Fruit fly (Drosophila melanogaster) whole organism, embryonic: ENCODE results near the gene shv.

Source experiments
- Asciz ChIP-seq: fragments of 200-800 bp; sonication (Bioruptor generic); optimal IDR thresholded peaks from 2 replicates; lab custom pipeline; 2017; ENCODE audit warnings: missing biosample characterization, mild to moderate bottlenecking, missing genetic modification characterization, missing genetic modification reagents
- Bteb2 ChIP-seq: fragments of 200-800 bp; sonication (Bioruptor generic); optimal IDR thresholded peaks from 2 replicates; lab custom pipeline; 2016; ENCODE audit warnings: missing biosample characterization, missing genetic modification characterization
- CG11247 ChIP-seq: fragments of 200-800 bp; sonication (Bioruptor generic); IDR thresholded peaks from 2 replicates; pipeline ENCODE4 v1.3.6; 2022; ENCODE audit warnings: missing biosample characterization, missing genetic modification characterization
- CG11398 ChIP-seq: fragments of 200-800 bp; sonication (Bioruptor generic); optimal IDR thresholded peaks from 2 replicates; lab custom pipeline; 2016; ENCODE audit warnings: missing biosample characterization, missing genetic modification characterization
- CG11695 ChIP-seq: fragments of 200-800 bp; sonication (Bioruptor generic); IDR thresholded peaks from 3 replicates; pipeline ENCODE4 v1.3.6; 2022; ENCODE audit warnings: missing biosample characterization, missing genetic modification characterization
- CG11696 ChIP-seq: fragments of 200-800 bp; sonication (Bioruptor generic); IDR thresholded peaks from 2 replicates; pipeline ENCODE4 v1.3.6; 2022; ENCODE audit warnings: missing biosample characterization, missing genetic modification characterization
- CG12236 ChIP-seq: fragments of 200-800 bp; sonication (Bioruptor generic); optimal IDR thresholded peaks from 2 replicates; lab custom pipeline; 2016; ENCODE audit warnings: missing biosample characterization, missing genetic modification characterization
- CG12299 ChIP-seq: fragments of 200-800 bp; sonication (Bioruptor generic); optimal IDR thresholded peaks from 2 replicates; lab custom pipeline; 2018; ENCODE audit warnings: missing biosample characterization, mild to moderate bottlenecking, missing genetic modification characterization
- CG13775 ChIP-seq: fragments of 200-800 bp; sonication (Bioruptor generic); optimal IDR thresholded peaks from 3 replicates; lab custom pipeline; 2017; ENCODE audit warnings: missing biosample characterization, mild to moderate bottlenecking, missing genetic modification characterization
- CG16779 ChIP-seq: fragments of 200-800 bp; sonication (Bioruptor generic); IDR thresholded peaks from 2 replicates; pipeline ENCODE4 v1.3.6; 2022; ENCODE audit warnings: missing biosample characterization, missing genetic modification characterization
- CG30020 ChIP-seq: fragments of 200-800 bp; optimal IDR thresholded peaks from 2 replicates; lab custom pipeline; 2019; ENCODE audit warnings: missing biosample characterization, mild to moderate bottlenecking, missing genetic modification characterization, moderate library complexity
- CG31365 ChIP-seq: fragments of 200-800 bp; sonication (Bioruptor generic); optimal IDR thresholded peaks from 2 replicates; lab custom pipeline; 2018; ENCODE audit warnings: missing biosample characterization, mild to moderate bottlenecking, missing genetic modification characterization
- CG3407 ChIP-seq: fragments of 200-800 bp; sonication (Bioruptor generic); optimal IDR thresholded peaks from 2 replicates; lab custom pipeline; 2018; ENCODE audit warnings: missing biosample characterization, mild to moderate bottlenecking, missing genetic modification characterization
- CG3838 ChIP-seq: fragments of 200-800 bp; sonication (Bioruptor generic); optimal IDR thresholded peaks from 3 replicates; lab custom pipeline; 2016; ENCODE audit warnings: missing biosample characterization, missing genetic modification characterization
- CG3995 ChIP-seq: fragments of 200-800 bp; sonication (Bioruptor generic); optimal IDR thresholded peaks from 3 replicates; lab custom pipeline; 2016; ENCODE audit warnings: missing biosample characterization, missing genetic modification characterization
- CG4617 ChIP-seq: fragments of 200-800 bp; sonication (Bioruptor generic); optimal IDR thresholded peaks from 3 replicates; lab custom pipeline; 2016; ENCODE audit warnings: missing biosample characterization, missing genetic modification characterization, borderline replicate concordance
- CG4820 ChIP-seq: fragments of 200-800 bp; sonication (Bioruptor generic); optimal IDR thresholded peaks from 3 replicates; lab custom pipeline; 2016; ENCODE audit warnings: missing biosample characterization, missing genetic modification characterization
- CG5953 ChIP-seq: fragments of 200-800 bp; sonication (Bioruptor generic); IDR thresholded peaks from 2 replicates; pipeline ENCODE4 v1.3.6; 2022; ENCODE audit warnings: missing biosample characterization, missing genetic modification characterization
- CG6175 ChIP-seq: fragments of 200-800 bp; sonication (Bioruptor generic); IDR thresholded peaks from 3 replicates; pipeline ENCODE4 v1.3.6; 2022; ENCODE audit warnings: missing biosample characterization, missing genetic modification characterization
- CG7786 ChIP-seq: fragments of 200-800 bp; sonication (Bioruptor generic); optimal IDR thresholded peaks from 2 replicates; lab custom pipeline; 2016; ENCODE audit warnings: missing biosample characterization, missing genetic modification characterization
- CG8388 ChIP-seq: fragments of 200-800 bp; sonication (Bioruptor generic); optimal IDR thresholded peaks from 2 replicates; lab custom pipeline; 2019; ENCODE audit warnings: missing biosample characterization, mild to moderate bottlenecking, missing genetic modification characterization, moderate library complexity
- CG9609 ChIP-seq: fragments of 200-800 bp; sonication (Bioruptor generic); optimal IDR thresholded peaks from 3 replicates; lab custom pipeline; 2016; ENCODE audit warnings: missing biosample characterization, missing genetic modification characterization
- CG9932 ChIP-seq: fragments of 200-800 bp; sonication (Bioruptor generic); IDR thresholded peaks from 2 replicates; pipeline ENCODE4 v1.3.6; 2022; ENCODE audit warnings: missing biosample characterization, missing genetic modification characterization
- Dip3 ChIP-seq: fragments of 200-800 bp; sonication (Bioruptor generic); optimal IDR thresholded peaks from 3 replicates; lab custom pipeline; 2016; ENCODE audit warnings: missing biosample characterization, missing genetic modification characterization
- Dll ChIP-seq: fragments of 200-800 bp; sonication (Bioruptor generic); IDR thresholded peaks from 4 replicates; pipeline ENCODE4 v1.3.6; 2022; ENCODE audit warnings: missing biosample characterization, missing genetic modification characterization; ENCODE audit not compliant: partially characterized antibody
- E2f1 ChIP-seq: fragments of 200-800 bp; sonication (Bioruptor generic); IDR thresholded peaks from 2 replicates; pipeline ENCODE4 v1.3.6; 2022; ENCODE audit warnings: missing biosample characterization, missing genetic modification characterization
- Elba2 ChIP-seq: fragments of 200-800 bp; sonication (Bioruptor generic); optimal IDR thresholded peaks from 3 replicates; lab custom pipeline; 2016; ENCODE audit warnings: missing biosample characterization, missing genetic modification characterization
- Fer2 ChIP-seq: fragments of 200-800 bp; sonication (Bioruptor generic); optimal IDR thresholded peaks from 2 replicates; lab custom pipeline; 2018; ENCODE audit warnings: missing biosample characterization, mild to moderate bottlenecking, missing genetic modification characterization, moderate library complexity
- H15 ChIP-seq: fragments of 200-800 bp; sonication (Bioruptor generic); IDR thresholded peaks from 3 replicates; pipeline ENCODE4 v1.3.6; 2022; ENCODE audit warnings: missing biosample characterization, missing genetic modification characterization
- Lhr ChIP-seq: fragments of 200-800 bp; sonication (Bioruptor generic); optimal IDR thresholded peaks from 3 replicates; lab custom pipeline; 2017; ENCODE audit warnings: mild to moderate bottlenecking, missing biosample characterization, missing genetic modification reagents, missing genetic modification characterization
- Myb ChIP-seq: fragments of 200-800 bp; sonication (Bioruptor generic); optimal IDR thresholded peaks from 2 replicates; lab custom pipeline; 2016; ENCODE audit warnings: missing biosample characterization, missing genetic modification characterization
- Nf-YA ChIP-seq: fragments of 200-800 bp; sonication (Bioruptor generic); IDR thresholded peaks from 2 replicates; pipeline ENCODE4 v1.3.6; 2022; ENCODE audit warnings: missing biosample characterization, missing genetic modification characterization
- PHDP ChIP-seq: fragments of 200-800 bp; sonication (Bioruptor generic); optimal IDR thresholded peaks from 3 replicates; lab custom pipeline; 2018; ENCODE audit warnings: missing biosample characterization, mild to moderate bottlenecking, missing genetic modification characterization, moderate library complexity
- Sin3A ChIP-seq: fragments of >200 bp; optimal IDR thresholded peaks from 2 replicates; lab custom pipeline; 2018
- Spps ChIP-seq: fragments of 200-800 bp; sonication (Bioruptor generic); optimal IDR thresholded peaks from 2 replicates; lab custom pipeline; 2018; ENCODE audit warnings: missing biosample characterization, mild to moderate bottlenecking, missing genetic modification characterization
- Stat92E ChIP-seq, 3 experiments: fragments of >200 bp in 2 of 3; fragments of 200-800 bp in 1 of 3; sonication (Bioruptor generic) in 1 of 3; optimal IDR thresholded peaks; 2 replicates each; lab custom pipeline; 2017 to 2019; ENCODE audit warnings: missing biosample characterization in 3 of 3, missing genetic modification characterization in 3 of 3, mild to moderate bottlenecking in 1 of 3, moderate library complexity in 1 of 3
- aop ChIP-seq: fragments of 200-800 bp; sonication (Bioruptor generic); IDR thresholded peaks from 2 replicates; pipeline ENCODE4 v1.3.6; 2022; ENCODE audit warnings: missing biosample characterization, missing genetic modification characterization
- chinmo ChIP-seq: fragments of 200-800 bp; sonication (Bioruptor generic); IDR thresholded peaks from 4 replicates; pipeline ENCODE4 v1.3.6; 2022; ENCODE audit warnings: missing biosample characterization, missing genetic modification characterization; ENCODE audit not compliant: partially characterized antibody
- ftz-f1 ChIP-seq: fragments of 200-800 bp; sonication (Bioruptor generic); optimal IDR thresholded peaks from 2 replicates; lab custom pipeline; 2016; ENCODE audit warnings: missing biosample characterization, missing genetic modification characterization
- grn ChIP-seq: fragments of 200-800 bp; sonication (Bioruptor generic); optimal IDR thresholded peaks from 3 replicates; lab custom pipeline; 2017; ENCODE audit warnings: missing biosample characterization, missing genetic modification characterization
- klu ChIP-seq: fragments of 200-800 bp; sonication (Bioruptor generic); IDR thresholded peaks from 2 replicates; pipeline ENCODE4 v1.3.6; 2022; ENCODE audit warnings: missing biosample characterization, missing genetic modification characterization
- lab ChIP-seq: fragments of 200-800 bp; sonication (Bioruptor generic); optimal IDR thresholded peaks from 3 replicates; lab custom pipeline; 2017; ENCODE audit warnings: missing biosample characterization, missing genetic modification characterization, mild to moderate bottlenecking, moderate library complexity, missing genetic modification reagents
- lbe ChIP-seq: fragments of 200-800 bp; sonication (Bioruptor generic); optimal IDR thresholded peaks from 2 replicates; lab custom pipeline; 2016; ENCODE audit warnings: missing biosample characterization, mild to moderate bottlenecking, missing genetic modification characterization
- pb ChIP-seq: fragments of 200-800 bp; sonication (Bioruptor generic); optimal IDR thresholded peaks from 3 replicates; lab custom pipeline; 2016; ENCODE audit warnings: missing biosample characterization, missing genetic modification characterization
- stwl ChIP-seq: fragments of 200-800 bp; sonication (Bioruptor generic); optimal IDR thresholded peaks from 3 replicates; lab custom pipeline; 2018; ENCODE audit warnings: missing biosample characterization, mild to moderate bottlenecking, missing genetic modification characterization, moderate library complexity
- tap ChIP-seq: fragments of 200-800 bp; optimal IDR thresholded peaks from 3 replicates; lab custom pipeline; 2019; ENCODE audit warnings: missing biosample characterization, mild to moderate bottlenecking, missing genetic modification characterization, moderate library complexity
- tgo ChIP-seq: fragments of 200-800 bp; sonication (Bioruptor generic); IDR thresholded peaks from 3 replicates; pipeline ENCODE4 v1.3.6; 2022; ENCODE audit warnings: missing biosample characterization, missing genetic modification characterization
- tll ChIP-seq, 2 experiments: fragments of 200-800 bp in 1 of 2; fragments of >200 bp in 1 of 2; sonication (Bioruptor generic) in 1 of 2; optimal IDR thresholded peaks; 2 replicates each; lab custom pipeline; 2017 to 2019; ENCODE audit warnings: missing biosample characterization in 2 of 2, missing genetic modification characterization in 2 of 2, mild to moderate bottlenecking in 1 of 2, moderate library complexity in 1 of 2
- zfh2 ChIP-seq: fragments of 200-800 bp; sonication (Bioruptor generic); optimal IDR thresholded peaks from 2 replicates; lab custom pipeline; 2016; ENCODE audit warnings: missing biosample characterization, missing genetic modification characterization

shv gene

dm6 chr2L:414593-415399, 38.1 kb upstream of the shv start, which contains the start of the genes AP-2alpha and ebi (continued):
- 0 out of 2 replicates have a peak, but pooled peaks have one; percentile 10 for TF ChIP-seq CG11696
- peak; percentile 79 for TF ChIP-seq ftz-f1 (GFP tag; lab: Kevin White, UChicago)
- TF ChIP-seq tgo (GFP tag; lab: Robert Waterston, UW) = peak; percentile 89
- TF ChIP-seq CG5953 = peak; percentile 44; the same call in 1 of the 2 replicates
- peak; percentile 96 for TF ChIP-seq CG9609 (GFP tag; lab: Kevin White, UChicago)
- peak; percentile 67 for TF ChIP-seq Fer2 (tag; lab: Kevin White, UChicago)
- TF ChIP-seq grn = peak; percentile 44
- no peak for TF ChIP-seq Dll
- peak; percentile 68 for TF ChIP-seq CG3995
- peak; percentile 100 for TF ChIP-seq Sin3A (lab: Kevin White, UChicago)
- peak; percentile 76 for TF ChIP-seq CG11247 (GFP tag; lab: Robert Waterston, UW)
- no peak for TF ChIP-seq tap (tag; lab: Kevin White, UChicago)
- peak; percentile 88 for TF ChIP-seq PHDP (tag; lab: Kevin White, UChicago)
- TF ChIP-seq tll (GFP tag; optimal IDR thresholded peaks at IDR 0.05; lab: Kevin White, UChicago) = peak; percentile 22 to 100
- TF ChIP-seq Myb (GFP tag; lab: Kevin White, UChicago) = peak; percentile 83
- peak; percentile 76 for TF ChIP-seq CG6175 (GFP tag; lab: Robert Waterston, UW)
- peak; percentile 92 for TF ChIP-seq Dip3
- no peak for TF ChIP-seq aop (GFP tag; lab: Robert Waterston, UW)
- peak in 1 of 3 experiments; percentile 72 for TF ChIP-seq Stat92E (GFP tag; optimal IDR thresholded peaks at IDR 0.05; lab: Kevin White, UChicago)
- TF ChIP-seq CG12299 (tag; lab: Kevin White, UChicago) = peak; percentile 71
- TF ChIP-seq zfh2 (GFP tag; lab: Kevin White, UChicago) = peak; percentile 96
- peak; percentile 89 for TF ChIP-seq klu (GFP tag; lab: Robert Waterston, UW)
- TF ChIP-seq CG3407 (GFP tag; lab: Kevin White, UChicago) = peak; percentile 71
- peak; percentile 81 for TF ChIP-seq Lhr (GFP tag; lab: Kevin White, UChicago)
- TF ChIP-seq lbe (GFP tag; lab: Kevin White, UChicago) = peak; percentile 52
- peak; percentile 60 for TF ChIP-seq Asciz (GFP tag; lab: Kevin White, UChicago)
- peak; percentile 87 for TF ChIP-seq CG4617 (GFP tag; lab: Kevin White, UChicago)
- TF ChIP-seq CG13775 = peak; percentile 92
- TF ChIP-seq CG12236 (GFP tag; lab: Kevin White, UChicago) = peak; percentile 77
- peak; percentile 95 for TF ChIP-seq CG7786 (GFP tag; lab: Kevin White, UChicago)
- peak; percentile 86 for TF ChIP-seq CG4820 (GFP tag; lab: Kevin White, UChicago)
- peak; percentile 57 for TF ChIP-seq Spps (tag; lab: Kevin White, UChicago)
- peak; percentile 77 for TF ChIP-seq CG3838 (GFP tag; lab: Kevin White, UChicago)
- TF ChIP-seq Bteb2 (GFP tag; lab: Kevin White, UChicago) = peak; percentile 83
- TF ChIP-seq stwl (tag; lab: Kevin White, UChicago) = peak; percentile 23
- peak; percentile 77 for TF ChIP-seq H15 (GFP tag; lab: Robert Waterston, UW)
- TF ChIP-seq Nf-YA = peak; percentile 41; the same call in 1 of the 2 replicates
- peak; percentile 81 for TF ChIP-seq CG11695
- peak; percentile 68 for TF ChIP-seq CG8388 (GFP tag; lab: Kevin White, UChicago)
- peak; percentile 84 for TF ChIP-seq E2f1 (GFP tag; lab: Robert Waterston, UW)
- TF ChIP-seq CG30020 (tag; lab: Kevin White, UChicago) = peak; percentile 74
- 0 out of 4 replicates have a peak, but pooled peaks have one; percentile 19 for TF ChIP-seq chinmo
- peak; percentile 89 for TF ChIP-seq CG11398 (GFP tag; lab: Kevin White, UChicago)
- peak; percentile 95 for TF ChIP-seq CG9932 (GFP tag; lab: Robert Waterston, UW)
- peak; percentile 63 for TF ChIP-seq Elba2 (GFP tag; lab: Kevin White, UChicago)
- peak; percentile 89 for TF ChIP-seq pb (GFP tag; lab: Kevin White, UChicago)
- peak; percentile 83 for TF ChIP-seq lab (GFP tag; lab: Kevin White, UChicago)
- TF ChIP-seq CG16779 (GFP tag; lab: Robert Waterston, UW) = 0 out of 2 replicates have a peak, but pooled peaks have one; percentile 59
- no peak for TF ChIP-seq CG31365
